Fruit fly (Drosophila melanogaster) whole organism, pupa: ENCODE measurements around the gene CG13982.

Source experiments
- CG15710 ChIP-seq: fragments of 200-800 bp; sonication (Bioruptor generic); optimal IDR thresholded peaks from 2 replicates; lab custom pipeline; 2018; ENCODE audit warnings: missing biosample characterization, mild to moderate bottlenecking, missing genetic modification characterization, moderate library complexity
- CG32121 ChIP-seq: fragments of 200-800 bp; sonication (Bioruptor generic); IDR thresholded peaks from 2 replicates; pipeline ENCODE4 v1.3.6; 2022; ENCODE audit warnings: missing biosample characterization, missing genetic modification characterization
- CG34367 ChIP-seq: fragments of 200-800 bp; sonication (Bioruptor generic); optimal IDR thresholded peaks from 2 replicates; lab custom pipeline; 2018; ENCODE audit warnings: missing biosample characterization, mild to moderate bottlenecking, missing genetic modification characterization
- Ets98B ChIP-seq: fragments of 200-800 bp; sonication (Bioruptor generic); IDR thresholded peaks from 2 replicates; pipeline ENCODE4 v1.3.6; 2022; ENCODE audit warnings: missing biosample characterization, missing genetic modification characterization
- fd96Ca ChIP-seq: fragments of 200-800 bp; sonication (Bioruptor generic); IDR thresholded peaks from 3 replicates; pipeline ENCODE4 v1.3.6; 2022; ENCODE audit warnings: missing biosample characterization, missing genetic modification characterization

dm6 chr2L:6379197-6379596, 32.9 kb upstream of the CG13982 start:
- TF ChIP-seq Ets98B (GFP tag; lab: Robert Waterston, UW) = no peak
- TF ChIP-seq CG32121 = no peak
- TF ChIP-seq fd96Ca (GFP tag; lab: Robert Waterston, UW) = no peak
- no peak for TF ChIP-seq CG34367
- no peak for TF ChIP-seq CG15710
